Fruit fly (Drosophila melanogaster) Kc167 (cell line): ENCODE results near the gene CG15362.

Experiments
- Sin3A ChIP-seq: fragments of >200 bp; optimal IDR thresholded peaks from 2 replicates; lab custom pipeline; 2018; ENCODE audit warnings: missing external identifiers
- h ChIP-seq: fragments of >200 bp; optimal IDR thresholded peaks from 3 replicates; lab custom pipeline; 2018; ENCODE audit warnings: missing external identifiers

dm6 chr2L:1959420-1959819, 21.6 kb upstream of the CG15362 start:
- TF ChIP-seq Sin3A (lab: Kevin White, UChicago) (no peak), h (lab: Kevin White, UChicago) (no peak)
